Worm (Caenorhabditis elegans) whole organism, L4 larva: ENCODE data around the gene mec-10.

Experiments
- lin-39 ChIP-seq: fragments of 150-350 bp; optimal IDR thresholded peaks from 2 replicates; lab custom pipeline; 2014; ENCODE audit warnings: missing biosample characterization, missing genetic modification reagents, missing genetic modification characterization
- lsy-2 ChIP-seq, 2 experiments: fragments of 150-350 bp in 1 of 2; sonication (generic microtip) in 1 of 2; optimal IDR thresholded peaks; 2 replicates each; lab custom pipeline; 2014 to 2017; ENCODE audit warnings: missing biosample characterization in 2 of 2, missing genetic modification characterization in 2 of 2
- nhr-11 ChIP-seq: fragments of 150-350 bp; optimal IDR thresholded peaks from 2 replicates; lab custom pipeline; 2014; ENCODE audit warnings: missing biosample characterization, missing genetic modification characterization
- nhr-237 ChIP-seq: sonication (generic microtip); optimal IDR thresholded peaks from 2 replicates; lab custom pipeline; 2017; ENCODE audit warnings: missing biosample characterization, missing genetic modification characterization
- set-16 ChIP-seq: fragments of 200-800 bp; sonication (Bioruptor generic); IDR thresholded peaks from 2 replicates; pipeline ENCODE4 v1.3.6; 2022; ENCODE audit warnings: missing genetic modification reagents, missing genetic modification characterization, missing compliant biosample characterization

- TF ChIP-seq nhr-237 (tag; lab: Kevin White, UChicago): no peak
- no peak for TF ChIP-seq nhr-11 (tag; lab: Kevin White, UChicago)
- TF ChIP-seq lsy-2 (tag; optimal IDR thresholded peaks at IDR 0.05; lab: Kevin White, UChicago): no peak
- no peak for TF ChIP-seq lin-39 (tag; lab: Kevin White, UChicago)
- no peak for TF ChIP-seq set-16 (GFP tag; lab: Robert Waterston, UW)
Measured at ce11 chrX:8460958-8461357, 9.2 kb downstream of the mec-10 start.
